Worm (Caenorhabditis elegans) whole organism, late embryonic: ENCODE results near the gene R12C12.9.

Experiments used
- ceh-14 ChIP-seq: sonication (generic microtip); optimal IDR thresholded peaks from 2 replicates; lab custom pipeline; 2016; ENCODE audit warnings: missing genotype, missing genetic modification characterization, missing compliant biosample characterization
- ceh-19 ChIP-seq: fragments of 200-800 bp; sonication (Bioruptor generic); optimal IDR thresholded peaks from 2 replicates; lab custom pipeline; 2018; ENCODE audit warnings: mild to moderate bottlenecking, missing genetic modification characterization, missing compliant biosample characterization
- ceh-9 ChIP-seq: sonication (generic microtip); optimal IDR thresholded peaks from 2 replicates; lab custom pipeline; 2016; ENCODE audit warnings: mild to moderate bottlenecking, missing genetic modification characterization, inconsistent platforms, missing compliant biosample characterization
- dmd-4 ChIP-seq: sonication (generic microtip); optimal IDR thresholded peaks from 2 replicates; lab custom pipeline; 2016; ENCODE audit warnings: borderline replicate concordance, missing genetic modification characterization, missing compliant biosample characterization
- fkh-10 ChIP-seq: fragments of 150-350 bp; optimal IDR thresholded peaks from 2 replicates; lab custom pipeline; 2014; ENCODE audit warnings: missing biosample characterization, missing genetic modification reagents, missing genetic modification characterization
- nhr-11 ChIP-seq: fragments of 150-350 bp; optimal IDR thresholded peaks from 2 replicates; lab custom pipeline; 2014; ENCODE audit warnings: missing biosample characterization, missing genetic modification characterization
- pag-3 ChIP-seq: sonication (generic microtip); optimal IDR thresholded peaks from 2 replicates; lab custom pipeline; 2016; ENCODE audit warnings: missing compliant biosample characterization, missing genetic modification characterization, borderline replicate concordance
- pat-9 ChIP-seq: fragments of 200-800 bp; sonication (Bioruptor generic); optimal IDR thresholded peaks from 2 replicates; lab custom pipeline; 2018; ENCODE audit warnings: mild to moderate bottlenecking, missing genetic modification characterization, moderate library complexity, missing compliant biosample characterization
- pha-4 ChIP-seq: fragments of 150-350 bp; optimal IDR thresholded peaks from 2 replicates; lab custom pipeline; 2018; ENCODE audit warnings: missing biosample characterization, missing genetic modification reagents, missing genetic modification characterization
- pqm-1 ChIP-seq: sonication (generic microtip); optimal IDR thresholded peaks from 2 replicates; lab custom pipeline; 2016; ENCODE audit warnings: missing genetic modification characterization, missing compliant biosample characterization
- rnt-1 ChIP-seq: sonication (generic microtip); optimal IDR thresholded peaks from 2 replicates; lab custom pipeline; 2016; ENCODE audit warnings: missing genetic modification characterization, missing compliant biosample characterization
- ttx-3 ChIP-seq: sonication (generic microtip); optimal IDR thresholded peaks from 2 replicates; lab custom pipeline; 2016; ENCODE audit warnings: missing genetic modification reagents, missing genetic modification characterization, missing compliant biosample characterization
- unc-3 ChIP-seq, 2 experiments: fragments of 200-800 bp in 1 of 2; sonication (Bioruptor generic) in 1 of 2; sonication (generic microtip) in 1 of 2; conservative IDR thresholded peaks in 1 of 2; optimal IDR thresholded peaks in 1 of 2; 2 replicates each; pipeline versions ENCODE4 v1.3.6 to Lab custom; 2016 to 2022; ENCODE audit warnings: missing compliant biosample characterization in 2 of 2, missing genetic modification characterization in 2 of 2, missing genetic modification reagents in 1 of 2
- unc-55 ChIP-seq: sonication (generic microtip); optimal IDR thresholded peaks from 2 replicates; lab custom pipeline; 2017; ENCODE audit warnings: missing biosample characterization, missing genetic modification reagents, missing genetic modification characterization

ce11 chrII:6050120-6050519 is 25.3 kb upstream of the R12C12.9 start, which contains the start of gene gldc-1:
- TF ChIP-seq pag-3: no peak
- TF ChIP-seq dmd-4 (tag; lab: Kevin White, UChicago): no peak
- TF ChIP-seq ttx-3 (tag; lab: Kevin White, UChicago): no peak
- no peak for TF ChIP-seq nhr-11 (tag; lab: Kevin White, UChicago)
- TF ChIP-seq ceh-9 (tag; lab: Kevin White, UChicago): no peak
- TF ChIP-seq ceh-14 (tag; lab: Kevin White, UChicago): no peak
- no peak for TF ChIP-seq fkh-10
- no peak for TF ChIP-seq rnt-1 (tag; lab: Kevin White, UChicago)
- TF ChIP-seq ceh-19 (GFP tag; lab: Kevin White, UChicago): no peak
- no peak for TF ChIP-seq unc-55 (GFP tag; lab: Kevin White, UChicago)
- no peak for TF ChIP-seq pqm-1
- no peak for TF ChIP-seq pha-4
- TF ChIP-seq pat-9 (tag; lab: Kevin White, UChicago): no peak
- TF ChIP-seq unc-3 (GFP tag; conservative IDR thresholded peaks at IDR 0.05; lab: Robert Waterston, UW): no peak
- no peak for TF ChIP-seq unc-3 (tag; optimal IDR thresholded peaks at IDR 0.05; lab: Kevin White, UChicago)
